Fruit fly (Drosophila melanogaster) whole organism, adult: ENCODE measurements around the gene ph-d.

Source experiments
- CG11617 ChIP-seq: fragments of 200-800 bp; sonication (Bioruptor generic); optimal IDR thresholded peaks from 2 replicates; lab custom pipeline; 2017; ENCODE audit warnings: mild to moderate bottlenecking, missing biosample characterization, missing genetic modification reagents, missing genetic modification characterization
- CG12768 ChIP-seq: fragments of 200-800 bp; sonication (Bioruptor generic); optimal IDR thresholded peaks from 2 replicates; lab custom pipeline; 2017; ENCODE audit warnings: missing biosample characterization, missing genetic modification characterization, mild to moderate bottlenecking, moderate library complexity, missing genetic modification reagents
- CG14711 ChIP-seq: fragments of 200-800 bp; sonication (Bioruptor generic); optimal IDR thresholded peaks from 2 replicates; lab custom pipeline; 2018; ENCODE audit warnings: missing biosample characterization, mild to moderate bottlenecking, missing genetic modification characterization, moderate library complexity
- CG1620 ChIP-seq: fragments of 200-800 bp; sonication (Bioruptor generic); optimal IDR thresholded peaks from 2 replicates; lab custom pipeline; 2016; ENCODE audit warnings: missing biosample characterization, missing genetic modification characterization
- CG33017 ChIP-seq: fragments of 200-800 bp; sonication (Bioruptor generic); optimal IDR thresholded peaks from 2 replicates; lab custom pipeline; 2018; ENCODE audit warnings: missing biosample characterization, mild to moderate bottlenecking, missing genetic modification characterization, moderate library complexity
- CG5204 ChIP-seq: fragments of 200-800 bp; sonication (Bioruptor generic); optimal IDR thresholded peaks from 2 replicates; lab custom pipeline; 2016; ENCODE audit warnings: missing biosample characterization, missing genetic modification characterization
- CG7045 ChIP-seq: fragments of 200-800 bp; sonication (Bioruptor generic); optimal IDR thresholded peaks from 2 replicates; lab custom pipeline; 2017; ENCODE audit warnings: missing biosample characterization, mild to moderate bottlenecking, missing genetic modification characterization
- CG7101 ChIP-seq: fragments of 200-800 bp; sonication (Bioruptor generic); optimal IDR thresholded peaks from 2 replicates; lab custom pipeline; 2018; ENCODE audit warnings: missing biosample characterization, mild to moderate bottlenecking, missing genetic modification characterization, moderate library complexity
- Clk ChIP-seq: fragments of 200-800 bp; sonication (Bioruptor generic); optimal IDR thresholded peaks from 2 replicates; lab custom pipeline; 2017; ENCODE audit warnings: missing biosample characterization, missing genetic modification characterization
- Crg-1 ChIP-seq: fragments of 200-800 bp; sonication (Bioruptor generic); optimal IDR thresholded peaks from 2 replicates; lab custom pipeline; 2016; ENCODE audit warnings: missing biosample characterization, missing genetic modification characterization
- Hr96 ChIP-seq: fragments of 200-800 bp; sonication (Bioruptor generic); optimal IDR thresholded peaks from 2 replicates; lab custom pipeline; 2016; ENCODE audit warnings: missing biosample characterization, missing genetic modification characterization
- Mnt ChIP-seq: fragments of 200-800 bp; sonication (Bioruptor generic); optimal IDR thresholded peaks from 2 replicates; lab custom pipeline; 2016; ENCODE audit warnings: missing biosample characterization, mild to moderate bottlenecking, missing genetic modification characterization
- bab1 ChIP-seq: fragments of 200-800 bp; sonication (Bioruptor generic); optimal IDR thresholded peaks from 3 replicates; lab custom pipeline; 2019; ENCODE audit warnings: missing biosample characterization, mild to moderate bottlenecking, missing genetic modification characterization, moderate library complexity
- cic ChIP-seq: fragments of 200-800 bp; sonication (Bioruptor generic); optimal IDR thresholded peaks from 2 replicates; lab custom pipeline; 2017; ENCODE audit warnings: missing biosample characterization, mild to moderate bottlenecking, missing genetic modification characterization, moderate library complexity
- cnc ChIP-seq, 2 experiments: fragments of >200 bp; optimal IDR thresholded peaks; 2 replicates each; lab custom pipeline; 2017
- kay ChIP-seq: fragments of 200-800 bp; sonication (Bioruptor generic); peaks from one replicate; lab custom pipeline; 2016; ENCODE audit warnings: missing biosample characterization, missing genetic modification characterization, borderline replicate concordance
- ovo ChIP-seq: fragments of 200-800 bp; sonication (Bioruptor generic); optimal IDR thresholded peaks from 2 replicates; lab custom pipeline; 2016; ENCODE audit warnings: missing biosample characterization, missing genetic modification characterization
- pad ChIP-seq: fragments of 200-800 bp; sonication (Bioruptor generic); optimal IDR thresholded peaks from 3 replicates; lab custom pipeline; 2017; ENCODE audit warnings: missing biosample characterization, missing genetic modification characterization, mild to moderate bottlenecking, moderate library complexity, missing genetic modification reagents
- tj ChIP-seq: fragments of 200-800 bp; sonication (Bioruptor generic); optimal IDR thresholded peaks from 3 replicates; lab custom pipeline; 2017; ENCODE audit warnings: missing biosample characterization, mild to moderate bottlenecking, missing genetic modification characterization, moderate library complexity
- toe ChIP-seq: fragments of 200-800 bp; sonication (Bioruptor generic); optimal IDR thresholded peaks from 2 replicates; lab custom pipeline; 2016; ENCODE audit warnings: missing biosample characterization, missing genetic modification characterization

ph-d gene

dm6 chrX:2141159-2141853 lies 18.2 kb upstream of the ph-d start, which contains the start of gene D2hgdh:
TSS of gene D2hgdh (plus strand) at chrX:2141489.
- TF ChIP-seq CG12768 (GFP tag; lab: Kevin White, UChicago) (no peak), Clk (GFP tag; lab: Kevin White, UChicago) (no peak), cic (GFP tag; lab: Kevin White, UChicago) (peak; percentile 88), Crg-1 (GFP tag; lab: Kevin White, UChicago) (no peak), Hr96 (no peak), CG5204 (no peak), CG7045 (GFP tag; lab: Kevin White, UChicago) (no peak), CG7101 (tag; lab: Kevin White, UChicago) (peak; percentile 65), ovo (GFP tag; lab: Kevin White, UChicago) (peak; percentile 37), Mnt (no peak), bab1 (GFP tag; lab: Kevin White, UChicago) (no peak), CG14711 (tag; lab: Kevin White, UChicago) (peak; percentile 21), pad (GFP tag; lab: Kevin White, UChicago) (peak; percentile 62), CG33017 (peak; percentile 18), toe (GFP tag; lab: Kevin White, UChicago) (no peak), cnc (optimal IDR thresholded peaks at IDR 0.05; lab: Kevin White, UChicago) (no peak), tj (no peak), kay (no peak), CG11617 (GFP tag; lab: Kevin White, UChicago) (no peak), CG1620 (GFP tag; lab: Kevin White, UChicago) (no peak)

dm6 chrX:2140487-2140886 lies 17.4 kb upstream of the ph-d start:
- TF ChIP-seq tj: no peak
- TF ChIP-seq toe (GFP tag; lab: Kevin White, UChicago): no peak
- TF ChIP-seq Hr96: no peak
- TF ChIP-seq pad (GFP tag; lab: Kevin White, UChicago): peak; percentile 61

DNA sequence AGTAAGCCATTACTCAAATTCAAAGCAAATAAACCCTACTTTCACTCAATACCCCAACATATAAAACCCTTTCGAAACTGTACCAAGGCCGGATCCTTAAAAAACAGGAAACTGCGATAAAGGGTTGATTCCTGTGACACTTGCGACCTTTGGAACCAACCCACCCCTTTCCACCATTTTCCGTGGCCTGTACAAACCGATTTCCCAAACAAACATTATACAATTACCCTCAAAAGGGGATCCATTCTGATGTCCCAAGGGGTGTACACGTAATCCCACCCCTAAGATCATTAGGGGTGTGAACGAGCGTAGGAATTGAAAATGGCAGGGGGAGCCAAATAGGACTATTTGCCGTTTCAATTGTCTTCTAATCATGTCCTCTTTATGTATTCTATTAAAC lies 16.5 kb upstream of the ph-d start:
- TF ChIP-seq CG1620 (GFP tag; lab: Kevin White, UChicago) (no peak), cic (GFP tag; lab: Kevin White, UChicago) (no peak), CG11617 (GFP tag; lab: Kevin White, UChicago) (no peak), kay (no peak), Clk (GFP tag; lab: Kevin White, UChicago) (no peak), Mnt (no peak), CG33017 (no peak), cnc (optimal IDR thresholded peaks at IDR 0.05; lab: Kevin White, UChicago) (no peak), CG14711 (tag; lab: Kevin White, UChicago) (no peak), toe (GFP tag; lab: Kevin White, UChicago) (no peak), ovo (GFP tag; lab: Kevin White, UChicago) (no peak), CG12768 (GFP tag; lab: Kevin White, UChicago) (no peak), CG7101 (tag; lab: Kevin White, UChicago) (no peak), bab1 (GFP tag; lab: Kevin White, UChicago) (no peak), tj (no peak), CG7045 (GFP tag; lab: Kevin White, UChicago) (no peak), Crg-1 (GFP tag; lab: Kevin White, UChicago) (no peak), CG5204 (no peak), pad (GFP tag; lab: Kevin White, UChicago) (no peak), Hr96 (no peak)

DNA sequence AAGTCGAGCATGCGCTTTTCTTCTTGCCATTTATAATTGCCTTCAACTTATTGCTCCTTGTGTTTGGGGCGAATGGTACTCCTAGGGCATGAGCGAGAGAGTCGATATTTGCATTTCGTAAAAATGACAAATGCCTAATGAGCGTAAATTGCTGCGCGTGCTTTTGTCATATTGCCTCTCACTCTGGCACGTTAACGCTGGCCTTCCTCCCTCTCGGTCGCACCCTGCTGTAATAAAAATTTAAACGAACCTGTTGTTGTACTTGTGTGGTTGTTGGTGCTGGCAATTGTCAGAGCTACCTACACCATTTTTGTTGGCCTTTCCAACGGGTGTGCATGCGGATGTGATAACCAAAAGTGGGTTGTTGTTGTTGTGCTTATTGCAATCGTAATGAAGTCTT lies 15.3 kb upstream of the ph-d start:
- TF ChIP-seq Mnt (peak; percentile 28), Hr96 (no peak), CG5204 (no peak), kay (peak; percentile 81), tj (peak; percentile 56)

- TF ChIP-seq cic (GFP tag; lab: Kevin White, UChicago) (no peak), CG5204 (no peak), CG1620 (GFP tag; lab: Kevin White, UChicago) (no peak), Mnt (no peak), CG7101 (tag; lab: Kevin White, UChicago) (no peak), toe (GFP tag; lab: Kevin White, UChicago) (no peak), ovo (GFP tag; lab: Kevin White, UChicago) (no peak), pad (GFP tag; lab: Kevin White, UChicago) (no peak), Crg-1 (GFP tag; lab: Kevin White, UChicago) (no peak), CG7045 (GFP tag; lab: Kevin White, UChicago) (no peak), Clk (GFP tag; lab: Kevin White, UChicago) (no peak), bab1 (GFP tag; lab: Kevin White, UChicago) (no peak), cnc (optimal IDR thresholded peaks at IDR 0.05; lab: Kevin White, UChicago) (no peak), tj (no peak), kay (no peak), CG14711 (tag; lab: Kevin White, UChicago) (no peak), Hr96 (no peak), CG12768 (GFP tag; lab: Kevin White, UChicago) (no peak), CG33017 (no peak), CG11617 (GFP tag; lab: Kevin White, UChicago) (no peak)
Measured at dm6 chrX:2138342-2138416, 15.1 kb upstream of the ph-d start, which contains the start of gene ph-p. TSS of gene ph-p (minus strand) at chrX:2138371.

dm6 chrX:2137587-2138341 lies 14.7 kb upstream of the ph-d start:
- peak; percentile 98 for TF ChIP-seq CG7045 (GFP tag; lab: Kevin White, UChicago)
- TF ChIP-seq tj: peak; percentile 90
- TF ChIP-seq Mnt: peak; percentile 97
- peak; percentile 100 for TF ChIP-seq CG7101 (tag; lab: Kevin White, UChicago)
- TF ChIP-seq pad (GFP tag; lab: Kevin White, UChicago): peak; percentile 93
- peak; percentile 98 for TF ChIP-seq CG14711 (tag; lab: Kevin White, UChicago)
- peak; percentile 81 for TF ChIP-seq cic (GFP tag; lab: Kevin White, UChicago)
- peak; percentile 87 for TF ChIP-seq bab1 (GFP tag; lab: Kevin White, UChicago)
- peak; percentile 99 for TF ChIP-seq CG11617 (GFP tag; lab: Kevin White, UChicago)
- peak; percentile 97 for TF ChIP-seq ovo (GFP tag; lab: Kevin White, UChicago)
- TF ChIP-seq Crg-1 (GFP tag; lab: Kevin White, UChicago): peak; percentile 95
- TF ChIP-seq cnc (optimal IDR thresholded peaks at IDR 0.05; lab: Kevin White, UChicago): no peak
- TF ChIP-seq Clk (GFP tag; lab: Kevin White, UChicago): peak; percentile 98
- peak; percentile 98 for TF ChIP-seq CG12768 (GFP tag; lab: Kevin White, UChicago)
- peak; percentile 98 for TF ChIP-seq kay
- TF ChIP-seq CG1620 (GFP tag; lab: Kevin White, UChicago): peak; percentile 98
- TF ChIP-seq toe (GFP tag; lab: Kevin White, UChicago): peak; percentile 98
- TF ChIP-seq CG5204: peak; percentile 97
- TF ChIP-seq Hr96: peak; percentile 99
- TF ChIP-seq CG33017: peak; percentile 99
